Worm (Caenorhabditis elegans) whole organism, late embryonic: ENCODE measurements around the gene F01D5.1.
A peak's percentile ranks its signal among the peaks of the same experiment; 100 is the strongest.

ENCODE experiments used
- C08G9.2 ChIP-seq: sonication (generic microtip); optimal IDR thresholded peaks from 2 replicates; lab custom pipeline; 2016; ENCODE audit warnings: mild to moderate bottlenecking, missing genetic modification characterization, moderate library complexity, missing compliant biosample characterization
- C38D4.7 ChIP-seq: fragments of 200-800 bp; sonication (Bioruptor generic); optimal IDR thresholded peaks from 2 replicates; lab custom pipeline; 2018; ENCODE audit warnings: mild to moderate bottlenecking, missing genetic modification characterization, moderate library complexity, missing compliant biosample characterization
- K02D7.2 ChIP-seq: sonication (generic microtip); optimal IDR thresholded peaks from 2 replicates; lab custom pipeline; 2017; ENCODE audit warnings: mild to moderate bottlenecking, missing genetic modification characterization, missing compliant biosample characterization
- K09A11.1 ChIP-seq: sonication (generic microtip); optimal IDR thresholded peaks from 2 replicates; lab custom pipeline; 2017; ENCODE audit warnings: antibody characterized with exemption, mild to moderate bottlenecking, missing genetic modification characterization, missing compliant biosample characterization; ENCODE audit not compliant: insufficient read depth
- T23F11.4 ChIP-seq: fragments of 200-800 bp; sonication (Bioruptor generic); optimal IDR thresholded peaks from 2 replicates; lab custom pipeline; 2018; ENCODE audit warnings: mild to moderate bottlenecking, missing genetic modification characterization, missing compliant biosample characterization
- Y22D7AL.16 ChIP-seq: sonication (generic microtip); optimal IDR thresholded peaks from 2 replicates; lab custom pipeline; 2016; ENCODE audit warnings: missing genetic modification characterization, missing compliant biosample characterization
- ama-1 ChIP-seq: fragments of 150-350 bp; optimal IDR thresholded peaks from 2 replicates; lab custom pipeline; 2014
- ceh-18 ChIP-seq: sonication (generic microtip); optimal IDR thresholded peaks from 2 replicates; lab custom pipeline; 2016; ENCODE audit warnings: missing genetic modification characterization, missing compliant biosample characterization
- ceh-19 ChIP-seq: fragments of 200-800 bp; sonication (Bioruptor generic); optimal IDR thresholded peaks from 2 replicates; lab custom pipeline; 2018; ENCODE audit warnings: mild to moderate bottlenecking, missing genetic modification characterization, missing compliant biosample characterization
- ceh-2 ChIP-seq: sonication (generic microtip); optimal IDR thresholded peaks from 2 replicates; lab custom pipeline; 2016; ENCODE audit warnings: missing genotype, missing genetic modification characterization, missing compliant biosample characterization
- ceh-24 ChIP-seq: sonication (generic microtip); optimal IDR thresholded peaks from 2 replicates; lab custom pipeline; 2016; ENCODE audit warnings: mild to moderate bottlenecking, missing genetic modification characterization, missing compliant biosample characterization
- ceh-30 ChIP-seq: fragments of 150-350 bp; optimal IDR thresholded peaks from 2 replicates; lab custom pipeline; 2014; ENCODE audit warnings: missing biosample characterization, missing genetic modification characterization
- ceh-48 ChIP-seq: sonication (generic microtip); optimal IDR thresholded peaks from 2 replicates; lab custom pipeline; 2016; ENCODE audit warnings: missing genetic modification characterization, inconsistent platforms, missing compliant biosample characterization
- ceh-6 ChIP-seq: fragments of 200-800 bp; sonication (Bioruptor generic); optimal IDR thresholded peaks from 2 replicates; lab custom pipeline; 2018; ENCODE audit warnings: mild to moderate bottlenecking, missing genetic modification characterization, missing compliant biosample characterization
- ceh-9 ChIP-seq: sonication (generic microtip); optimal IDR thresholded peaks from 2 replicates; lab custom pipeline; 2016; ENCODE audit warnings: mild to moderate bottlenecking, missing genetic modification characterization, inconsistent platforms, missing compliant biosample characterization
- che-1 ChIP-seq: sonication (generic microtip); optimal IDR thresholded peaks from 2 replicates; lab custom pipeline; 2016; ENCODE audit warnings: mild to moderate bottlenecking, missing genetic modification characterization, missing compliant biosample characterization
- dve-1 ChIP-seq: sonication (generic microtip); optimal IDR thresholded peaks from 2 replicates; lab custom pipeline; 2017; ENCODE audit warnings: antibody characterized with exemption, mild to moderate bottlenecking, missing genetic modification characterization, missing compliant biosample characterization
- elt-2 ChIP-seq: sonication (generic microtip); optimal IDR thresholded peaks from 2 replicates; lab custom pipeline; 2016; ENCODE audit warnings: missing genetic modification reagents, missing genetic modification characterization, missing compliant biosample characterization
- fkh-10 ChIP-seq: fragments of 150-350 bp; optimal IDR thresholded peaks from 2 replicates; lab custom pipeline; 2014; ENCODE audit warnings: missing biosample characterization, missing genetic modification reagents, missing genetic modification characterization
- gmeb-2 ChIP-seq: sonication (generic microtip); optimal IDR thresholded peaks from 2 replicates; lab custom pipeline; 2016; ENCODE audit warnings: missing genetic modification characterization, inconsistent platforms, missing compliant biosample characterization
- hlh-30 ChIP-seq: sonication (generic microtip); optimal IDR thresholded peaks from 2 replicates; lab custom pipeline; 2017; ENCODE audit warnings: antibody characterized with exemption, missing genetic modification characterization, missing compliant biosample characterization; ENCODE audit not compliant: insufficient read depth
- hlh-8 ChIP-seq: sonication (generic microtip); optimal IDR thresholded peaks from 2 replicates; lab custom pipeline; 2016; ENCODE audit warnings: missing genotype, missing genetic modification characterization, missing compliant biosample characterization
- lin-11 ChIP-seq: fragments of 200-800 bp; sonication (Bioruptor generic); optimal IDR thresholded peaks from 2 replicates; lab custom pipeline; 2018; ENCODE audit warnings: mild to moderate bottlenecking, missing genetic modification characterization, missing compliant biosample characterization
- nfya-1 ChIP-seq: sonication (generic microtip); optimal IDR thresholded peaks from 2 replicates; lab custom pipeline; 2017; ENCODE audit warnings: missing genetic modification characterization, mild to moderate bottlenecking, missing compliant biosample characterization, antibody characterized with exemption, moderate library complexity
- nhr-11 ChIP-seq: fragments of 150-350 bp; optimal IDR thresholded peaks from 2 replicates; lab custom pipeline; 2014; ENCODE audit warnings: missing biosample characterization, missing genetic modification characterization
- nhr-232 ChIP-seq: sonication (generic microtip); optimal IDR thresholded peaks from 2 replicates; lab custom pipeline; 2016; ENCODE audit warnings: missing genetic modification characterization, missing compliant biosample characterization
- pag-3 ChIP-seq: sonication (generic microtip); optimal IDR thresholded peaks from 2 replicates; lab custom pipeline; 2016; ENCODE audit warnings: missing compliant biosample characterization, missing genetic modification characterization, borderline replicate concordance
- pat-9 ChIP-seq: fragments of 200-800 bp; sonication (Bioruptor generic); optimal IDR thresholded peaks from 2 replicates; lab custom pipeline; 2018; ENCODE audit warnings: mild to moderate bottlenecking, missing genetic modification characterization, moderate library complexity, missing compliant biosample characterization
- pax-1 ChIP-seq: fragments of 150-350 bp; optimal IDR thresholded peaks from 2 replicates; lab custom pipeline; 2014; ENCODE audit warnings: missing biosample characterization, missing genetic modification characterization
- pha-2 ChIP-seq: sonication (generic microtip); optimal IDR thresholded peaks from 2 replicates; lab custom pipeline; 2017; ENCODE audit warnings: mild to moderate bottlenecking, missing genetic modification characterization, missing compliant biosample characterization
- pqm-1 ChIP-seq: sonication (generic microtip); optimal IDR thresholded peaks from 2 replicates; lab custom pipeline; 2016; ENCODE audit warnings: missing genetic modification characterization, missing compliant biosample characterization
- pros-1 ChIP-seq: fragments of 150-350 bp; optimal IDR thresholded peaks from 2 replicates; lab custom pipeline; 2014; ENCODE audit warnings: missing biosample characterization, missing genetic modification reagents, missing genetic modification characterization
- tbx-7 ChIP-seq: sonication (generic microtip); optimal IDR thresholded peaks from 2 replicates; lab custom pipeline; 2016; ENCODE audit warnings: missing genotype, missing genetic modification characterization, missing compliant biosample characterization
- ttx-3 ChIP-seq: sonication (generic microtip); optimal IDR thresholded peaks from 2 replicates; lab custom pipeline; 2016; ENCODE audit warnings: missing genetic modification reagents, missing genetic modification characterization, missing compliant biosample characterization
- unc-42 ChIP-seq: sonication (generic microtip); optimal IDR thresholded peaks from 2 replicates; lab custom pipeline; 2016; ENCODE audit warnings: missing genotype, missing genetic modification characterization, missing compliant biosample characterization
- unc-55 ChIP-seq: sonication (generic microtip); optimal IDR thresholded peaks from 2 replicates; lab custom pipeline; 2017; ENCODE audit warnings: missing biosample characterization, missing genetic modification reagents, missing genetic modification characterization

F01D5.1 gene

DNA sequence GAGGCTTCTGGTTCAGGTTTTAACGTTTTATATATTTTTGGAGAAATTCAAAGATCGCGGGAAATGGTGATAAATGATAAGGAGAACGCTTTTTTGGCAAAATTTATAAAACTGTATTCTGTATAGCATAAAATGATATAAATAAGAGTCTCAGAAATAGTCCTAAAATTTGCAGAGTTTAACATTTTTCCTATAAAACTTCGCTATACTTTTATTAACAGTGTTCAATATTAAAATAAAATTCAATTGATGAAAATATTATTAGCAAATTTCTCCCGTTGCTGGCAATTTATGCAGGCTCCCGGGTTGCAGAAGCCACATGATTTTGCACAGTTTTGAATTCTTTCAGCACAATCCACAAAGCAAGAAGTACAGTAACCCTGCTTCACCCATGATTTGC is 1.6 kb upstream of the F01D5.1 start, which contains the start of gene F01D5.2:
TSS of gene F01D5.2 (minus strand) at position 101 of the 400 bp plus-strand sequence.
- no peak for TF ChIP-seq elt-2 (tag; lab: Kevin White, UChicago)
- TF ChIP-seq pha-2 = no peak
- no peak for TF ChIP-seq pqm-1 (tag; lab: Kevin White, UChicago)
- no peak for TF ChIP-seq C38D4.7 (GFP tag; lab: Kevin White, UChicago)
- TF ChIP-seq hlh-30 (tag; lab: Kevin White, UChicago) = no peak
- TF ChIP-seq pax-1 (tag; lab: Kevin White, UChicago) = no peak
- no peak for TF ChIP-seq gmeb-2 (tag; lab: Kevin White, UChicago)
- TF ChIP-seq fkh-10 = no peak
- no peak for TF ChIP-seq unc-42 (tag; lab: Kevin White, UChicago)
- TF ChIP-seq hlh-8 (tag; lab: Kevin White, UChicago) = no peak
- TF ChIP-seq ceh-2 (tag; lab: Kevin White, UChicago) = no peak
- no peak for TF ChIP-seq pag-3 (tag; lab: Kevin White, UChicago)
- no peak for TF ChIP-seq tbx-7 (tag; lab: Kevin White, UChicago)
- TF ChIP-seq nfya-1 (tag; lab: Kevin White, UChicago) = no peak
- no peak for TF ChIP-seq nhr-11 (tag; lab: Kevin White, UChicago)
- TF ChIP-seq ceh-9 (tag; lab: Kevin White, UChicago) = no peak

- TF ChIP-seq ceh-2 (tag; lab: Kevin White, UChicago) (no peak), unc-42 (tag; lab: Kevin White, UChicago) (no peak), K09A11.1 (no peak), pha-2 (no peak), pros-1 (no peak), fkh-10 (no peak), nhr-232 (tag; lab: Kevin White, UChicago) (no peak), elt-2 (tag; lab: Kevin White, UChicago) (peak; percentile 13), K02D7.2 (no peak)
Measured at ce11 chrII:13997989-13998388, 608 bp upstream of the F01D5.1 start.

DNA sequence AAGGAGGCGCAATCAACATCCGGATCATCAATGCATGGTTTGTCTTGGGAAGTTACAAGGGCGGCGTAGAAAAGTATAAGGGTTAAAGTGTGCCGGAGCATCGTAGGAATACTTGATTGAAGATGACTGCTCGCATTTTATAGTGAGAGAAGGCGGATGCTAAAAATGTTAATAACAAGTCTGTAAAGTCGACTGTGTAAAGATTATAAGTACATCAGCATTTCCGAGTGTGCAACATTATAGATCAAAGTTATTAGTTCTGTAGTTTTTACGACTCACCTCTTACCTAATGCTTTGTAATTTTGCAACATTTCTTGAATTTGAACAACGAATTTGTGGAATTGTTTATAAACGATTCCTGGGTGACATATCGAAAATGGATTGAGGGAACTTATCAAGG is 2.4 kb downstream of the F01D5.1 start, which contains the start of gene Y39G8B.7:
TSS of gene Y39G8B.7 (minus strand) at position 101 of the 400 bp plus-strand sequence.
- TF ChIP-seq ceh-24 = no peak
- TF ChIP-seq, all 69 proteins: peak for 0

- TF ChIP-seq ceh-6 (no peak), ceh-9 (tag; lab: Kevin White, UChicago) (no peak), ceh-30 (tag; lab: Kevin White, UChicago) (no peak), ama-1 (lab: Kevin White, UChicago) (no peak), dve-1 (tag; lab: Kevin White, UChicago) (no peak), ceh-24 (no peak), nhr-232 (tag; lab: Kevin White, UChicago) (no peak), ceh-18 (tag; lab: Kevin White, UChicago) (no peak), unc-55 (GFP tag; lab: Kevin White, UChicago) (no peak), ceh-48 (no peak), pat-9 (no peak), T23F11.4 (GFP tag; lab: Kevin White, UChicago) (no peak), K09A11.1 (no peak), ttx-3 (tag; lab: Kevin White, UChicago) (no peak), ceh-19 (no peak), unc-42 (tag; lab: Kevin White, UChicago) (no peak), Y22D7AL.16 (tag; lab: Kevin White, UChicago) (no peak), C08G9.2 (no peak), pha-2 (no peak)
- TF ChIP-seq, all 69 proteins: peak for 0
Measured at ce11 chrII:13991741-13992140, 5.6 kb downstream of the F01D5.1 start, which contains the start of gene Y39G8B.5. Y39G8B.5 (minus strand) TSS chrII:13991841.

ce11 chrII:13986061-13986460 is 11.3 kb downstream of the F01D5.1 start:
- TF ChIP-seq C38D4.7 (GFP tag; lab: Kevin White, UChicago) (peak; percentile 33), lin-11 (tag; lab: Kevin White, UChicago) (peak; percentile 23), pat-9 (peak; percentile 51), che-1 (tag; lab: Kevin White, UChicago) (peak; percentile 67), Y22D7AL.16 (tag; lab: Kevin White, UChicago) (peak; percentile 62)
